Worm (Caenorhabditis elegans) whole organism, young adult: Measurements from ENCODE around the gene cpt-2.

Experiments used
- B0019.2 ChIP-seq: fragments of 200-800 bp; sonication (Bioruptor generic); conservative IDR thresholded peaks from 2 replicates; pipeline ENCODE4 v1.3.6; 2022; ENCODE audit warnings: missing genetic modification reagents, missing genetic modification characterization, missing compliant biosample characterization
- F10E7.11 ChIP-seq: sonication (generic microtip); optimal IDR thresholded peaks from 2 replicates; lab custom pipeline; 2017; ENCODE audit warnings: mild to moderate bottlenecking, missing genetic modification characterization, moderate library complexity, missing compliant biosample characterization
- F22D6.2 ChIP-seq: sonication (generic microtip); optimal IDR thresholded peaks from 2 replicates; lab custom pipeline; 2016; ENCODE audit warnings: mild to moderate bottlenecking, missing genetic modification characterization, missing compliant biosample characterization
- F23B12.7 ChIP-seq: sonication (generic microtip); optimal IDR thresholded peaks from 2 replicates; lab custom pipeline; 2017; ENCODE audit warnings: missing genetic modification characterization, mild to moderate bottlenecking, missing compliant biosample characterization, antibody characterized with exemption, moderate library complexity; ENCODE audit not compliant: insufficient read depth
- F49E8.2 ChIP-seq: sonication (generic microtip); optimal IDR thresholded peaks from 3 replicates; lab custom pipeline; 2017; ENCODE audit warnings: missing genetic modification characterization, mild to moderate bottlenecking, missing compliant biosample characterization, antibody characterized with exemption, moderate library complexity; ENCODE audit not compliant: insufficient read depth
- F57C9.4 ChIP-seq: sonication (generic microtip); optimal IDR thresholded peaks from 2 replicates; lab custom pipeline; 2017; ENCODE audit warnings: mild to moderate bottlenecking, missing genetic modification characterization, missing compliant biosample characterization
- T07F8.4 ChIP-seq: sonication (generic microtip); optimal IDR thresholded peaks from 2 replicates; lab custom pipeline; 2016; ENCODE audit warnings: mild to moderate bottlenecking, missing genetic modification characterization, moderate library complexity, missing compliant biosample characterization
- T26A5.8 ChIP-seq: sonication (generic microtip); optimal IDR thresholded peaks from 2 replicates; lab custom pipeline; 2016; ENCODE audit warnings: missing genetic modification characterization, missing compliant biosample characterization
- Y79H2A.3 ChIP-seq: fragments of 200-800 bp; sonication (Bioruptor generic); conservative IDR thresholded peaks from 2 replicates; pipeline ENCODE4 v1.3.6; 2022; ENCODE audit warnings: missing genetic modification reagents, missing genetic modification characterization, missing compliant biosample characterization
- Y95B8A.8 ChIP-seq: fragments of 200-800 bp; sonication (Bioruptor generic); IDR thresholded peaks from 2 replicates; pipeline ENCODE4 v1.3.6; 2022; ENCODE audit warnings: missing genetic modification reagents, missing genetic modification characterization, missing compliant biosample characterization
- ZK185.1 ChIP-seq: sonication (generic microtip); optimal IDR thresholded peaks from 2 replicates; lab custom pipeline; 2016; ENCODE audit warnings: mild to moderate bottlenecking, missing genetic modification characterization, missing compliant biosample characterization; ENCODE audit not compliant: poor library complexity, severe bottlenecking
- akir-1 ChIP-seq: fragments of 200-800 bp; sonication (Bioruptor generic); optimal IDR thresholded peaks from 2 replicates; lab custom pipeline; 2018; ENCODE audit warnings: mild to moderate bottlenecking, missing genetic modification characterization, moderate library complexity, missing compliant biosample characterization
- ama-1 ChIP-seq, 3 experiments: fragments of 150-350 bp in 1 of 3; sonication (generic microtip) in 2 of 3; optimal IDR thresholded peaks; 2 replicates each; lab custom pipeline; 2014 to 2018; ENCODE audit warnings: missing biosample characterization in 2 of 3, missing genetic modification characterization in 2 of 3, missing genetic modification reagents in 2 of 3
- aptf-2 ChIP-seq: fragments of 200-800 bp; sonication (Bioruptor generic); conservative IDR thresholded peaks from 2 replicates; pipeline ENCODE4 v1.3.6; 2022; ENCODE audit warnings: missing genetic modification reagents, missing genetic modification characterization, missing compliant biosample characterization
- atf-7 ChIP-seq: sonication (generic microtip); optimal IDR thresholded peaks from 2 replicates; lab custom pipeline; 2017; ENCODE audit warnings: mild to moderate bottlenecking, missing genetic modification characterization, missing compliant biosample characterization
- attf-5 ChIP-seq: fragments of 200-800 bp; sonication (Bioruptor generic); optimal IDR thresholded peaks from 2 replicates; lab custom pipeline; 2018; ENCODE audit warnings: mild to moderate bottlenecking, missing genetic modification characterization, missing compliant biosample characterization
- bed-1 ChIP-seq: fragments of 200-800 bp; sonication (Bioruptor generic); IDR thresholded peaks from 2 replicates; pipeline ENCODE4 v1.3.6; 2022; ENCODE audit warnings: missing genetic modification reagents, missing genetic modification characterization, missing compliant biosample characterization
- ccch-3 ChIP-seq: fragments of 200-800 bp; sonication (Bioruptor generic); optimal IDR thresholded peaks from 2 replicates; lab custom pipeline; 2018; ENCODE audit warnings: mild to moderate bottlenecking, missing genetic modification characterization, missing compliant biosample characterization
- cebp-1 ChIP-seq, 2 experiments: fragments of 200-800 bp in 1 of 2; sonication (Bioruptor generic) in 1 of 2; sonication (generic microtip) in 1 of 2; IDR thresholded peaks in 1 of 2; optimal IDR thresholded peaks in 1 of 2; 2 replicates each; pipeline versions ENCODE4 v1.3.6 to Lab custom; 2017 to 2022; ENCODE audit warnings: missing compliant biosample characterization in 2 of 2, missing genetic modification characterization in 2 of 2, mild to moderate bottlenecking in 1 of 2, missing genetic modification reagents in 1 of 2, moderate library complexity in 1 of 2
- ceh-100 ChIP-seq: fragments of 200-800 bp; sonication (Bioruptor generic); IDR thresholded peaks from 2 replicates; pipeline ENCODE4 v1.3.6; 2022; ENCODE audit warnings: missing genetic modification reagents, missing genetic modification characterization, missing compliant biosample characterization
- ceh-40 ChIP-seq: fragments of 200-800 bp; sonication (Bioruptor generic); IDR thresholded peaks from 2 replicates; pipeline ENCODE4 v1.3.6; 2022; ENCODE audit warnings: missing genetic modification characterization, missing compliant biosample characterization
- die-1 ChIP-seq: sonication (generic microtip); optimal IDR thresholded peaks from 2 replicates; lab custom pipeline; 2016; ENCODE audit warnings: missing genotype, mild to moderate bottlenecking, missing genetic modification characterization, missing compliant biosample characterization
- dox-1 ChIP-seq: fragments of 200-800 bp; sonication (Bioruptor generic); IDR thresholded peaks from 2 replicates; pipeline ENCODE4 v1.3.6; 2022; ENCODE audit warnings: missing genetic modification reagents, missing genetic modification characterization, missing compliant biosample characterization
- dpff-1 ChIP-seq: sonication (generic microtip); optimal IDR thresholded peaks from 2 replicates; lab custom pipeline; 2017; ENCODE audit warnings: mild to moderate bottlenecking, missing genetic modification characterization, missing compliant biosample characterization
- efl-1 ChIP-seq: fragments of 150-350 bp; optimal IDR thresholded peaks from 2 replicates; lab custom pipeline; 2014; ENCODE audit warnings: missing biosample characterization, missing genetic modification reagents, missing genetic modification characterization
- ets-4 ChIP-seq: fragments of 200-800 bp; sonication (Bioruptor generic); optimal IDR thresholded peaks from 2 replicates; lab custom pipeline; 2018; ENCODE audit warnings: mild to moderate bottlenecking, missing genetic modification characterization, missing compliant biosample characterization
- hmg-20 ChIP-seq: fragments of 200-800 bp; sonication (Bioruptor generic); IDR thresholded peaks from 2 replicates; pipeline ENCODE4 v1.3.6; 2022; ENCODE audit warnings: missing genetic modification reagents, missing genetic modification characterization, missing compliant biosample characterization
- hrde-1 ChIP-seq: sonication (generic microtip); optimal IDR thresholded peaks from 2 replicates; lab custom pipeline; 2016; ENCODE audit warnings: missing genetic modification characterization, mild to moderate bottlenecking, missing compliant biosample characterization, moderate library complexity, missing genotype, missing genetic modification reagents, borderline replicate concordance
- hsf-1 ChIP-seq: fragments of 200-800 bp; sonication (Bioruptor generic); IDR thresholded peaks from 2 replicates; pipeline ENCODE4 v1.3.6; 2022; ENCODE audit warnings: missing genetic modification reagents, missing genetic modification characterization, missing compliant biosample characterization
- lin-26 ChIP-seq: fragments of 200-800 bp; sonication (Bioruptor generic); IDR thresholded peaks from 2 replicates; pipeline ENCODE4 v1.3.6; 2022; ENCODE audit warnings: missing genetic modification reagents, missing genetic modification characterization, missing compliant biosample characterization
- lin-35 ChIP-seq, 3 experiments: fragments of 150-350 bp in 2 of 3; sonication (generic microtip) in 1 of 3; optimal IDR thresholded peaks; 2 replicates each; lab custom pipeline; 2014 to 2018; ENCODE audit warnings: missing biosample characterization in 3 of 3, missing genetic modification characterization in 3 of 3, missing genetic modification reagents in 3 of 3
- lin-40 ChIP-seq: sonication (generic microtip); optimal IDR thresholded peaks from 2 replicates; lab custom pipeline; 2016; ENCODE audit warnings: missing genetic modification characterization, mild to moderate bottlenecking, missing compliant biosample characterization, missing genotype, missing genetic modification reagents
- lsy-27 ChIP-seq: sonication (generic microtip); optimal IDR thresholded peaks from 2 replicates; lab custom pipeline; 2017; ENCODE audit warnings: missing genetic modification characterization, mild to moderate bottlenecking, missing compliant biosample characterization, antibody characterized with exemption, missing genotype, borderline replicate concordance; ENCODE audit not compliant: insufficient read depth
- madf-10 ChIP-seq: sonication (generic microtip); optimal IDR thresholded peaks from 2 replicates; lab custom pipeline; 2016; ENCODE audit warnings: mild to moderate bottlenecking, missing genetic modification characterization, missing compliant biosample characterization
- madf-6 ChIP-seq: fragments of 200-800 bp; sonication (Bioruptor generic); IDR thresholded peaks from 2 replicates; pipeline ENCODE4 v1.3.6; 2022; ENCODE audit warnings: missing genetic modification reagents, missing genetic modification characterization, missing compliant biosample characterization
- pbrm-1 ChIP-seq: fragments of 200-800 bp; sonication (Bioruptor generic); IDR thresholded peaks from 2 replicates; pipeline ENCODE4 v1.3.6; 2022; ENCODE audit warnings: missing genetic modification reagents, missing genetic modification characterization, missing compliant biosample characterization
- rec-8 ChIP-seq, 2 experiments: sonication (generic microtip); optimal IDR thresholded peaks; 2 replicates each; lab custom pipeline; 2016; ENCODE audit warnings: mild to moderate bottlenecking in 2 of 2, missing genetic modification characterization in 2 of 2, missing genetic modification reagents in 2 of 2, missing genotype in 2 of 2, missing biosample characterization in 1 of 2, missing compliant biosample characterization in 1 of 2, moderate library complexity in 1 of 2
- repo-1 ChIP-seq: sonication (generic microtip); optimal IDR thresholded peaks from 2 replicates; lab custom pipeline; 2017; ENCODE audit warnings: mild to moderate bottlenecking, missing genetic modification characterization, missing compliant biosample characterization
- snpc-1.1 ChIP-seq: sonication (generic microtip); optimal IDR thresholded peaks from 2 replicates; lab custom pipeline; 2017; ENCODE audit warnings: missing genetic modification characterization, mild to moderate bottlenecking, missing compliant biosample characterization, antibody characterized with exemption, moderate library complexity, missing genotype, missing genetic modification reagents; ENCODE audit not compliant: insufficient read depth
- snpc-4 ChIP-seq, 5 experiments: fragments of 150-350 bp in 1 of 5; sonication (generic microtip) in 4 of 5; optimal IDR thresholded peaks; 2 replicates each; lab custom pipeline; 2014 to 2018; ENCODE audit warnings: missing genetic modification characterization in 5 of 5, missing biosample characterization in 3 of 5, antibody characterized with exemption in 2 of 5, mild to moderate bottlenecking in 2 of 5, missing compliant biosample characterization in 2 of 5, missing genotype in 2 of 5, moderate library complexity in 2 of 5, missing genetic modification reagents in 1 of 5
- unc-130 ChIP-seq: sonication (generic microtip); optimal IDR thresholded peaks from 2 replicates; lab custom pipeline; 2016; ENCODE audit warnings: missing genetic modification reagents, missing genetic modification characterization, missing compliant biosample characterization
- xnd-1 ChIP-seq: sonication (generic microtip); optimal IDR thresholded peaks from 2 replicates; lab custom pipeline; 2016; ENCODE audit warnings: missing genotype, missing genetic modification reagents, missing genetic modification characterization, missing compliant biosample characterization
- ztf-3 ChIP-seq: fragments of 200-800 bp; sonication (Bioruptor generic); optimal IDR thresholded peaks from 2 replicates; lab custom pipeline; 2018; ENCODE audit warnings: mild to moderate bottlenecking, missing genetic modification characterization, missing compliant biosample characterization
- ztf-6 ChIP-seq: fragments of 200-800 bp; sonication (Bioruptor generic); IDR thresholded peaks from 2 replicates; pipeline ENCODE4 v1.3.6; 2022; ENCODE audit warnings: missing genetic modification reagents, missing genetic modification characterization, missing compliant biosample characterization

cpt-2 gene

ce11 chrIV:11146962-11147470, 32.4 kb upstream of the cpt-2 start, which contains the start of gene pigq-1:
TSS of gene pigq-1 (minus strand) at chrIV:11147247.
- TF ChIP-seq F49E8.2 (tag; lab: Kevin White, UChicago): peak; percentile 86
- peak; percentile 80 for TF ChIP-seq F57C9.4
- peak; percentile 21 for TF ChIP-seq T26A5.8
- TF ChIP-seq attf-5 (GFP tag; lab: Kevin White, UChicago): peak; percentile 47
- TF ChIP-seq pbrm-1 (GFP tag; lab: Robert Waterston, UW): no peak
- no peak for TF ChIP-seq ceh-40 (GFP tag; lab: Robert Waterston, UW)
- no peak for TF ChIP-seq akir-1 (GFP tag; lab: Kevin White, UChicago)
- TF ChIP-seq ama-1 (optimal IDR thresholded peaks at IDR 0.05; lab: Kevin White, UChicago): peak; percentile 90
- TF ChIP-seq ama-1 (GFP tag; optimal IDR thresholded peaks at IDR 0.05; lab: Kevin White, UChicago): no peak
- peak; percentile 63 for TF ChIP-seq lin-26 (GFP tag; lab: Robert Waterston, UW)
- peak; percentile 83 for TF ChIP-seq ZK185.1
- peak; percentile 38 for TF ChIP-seq lin-40 (tag; lab: Kevin White, UChicago)
- TF ChIP-seq ets-4: no peak
- TF ChIP-seq cebp-1 (GFP tag; IDR thresholded peaks at IDR 0.05; lab: Robert Waterston, UW): no peak
- TF ChIP-seq cebp-1 (tag; optimal IDR thresholded peaks at IDR 0.05; lab: Kevin White, UChicago): peak; percentile 35
- TF ChIP-seq efl-1 (GFP tag; lab: Kevin White, UChicago): no peak
- TF ChIP-seq F10E7.11 (tag; lab: Kevin White, UChicago): peak; percentile 37
- TF ChIP-seq snpc-4 (GFP tag; optimal IDR thresholded peaks at IDR 0.05; lab: Kevin White, UChicago): no peak
- peak in 2 of 4 experiments; percentile 47 to 48 for TF ChIP-seq snpc-4 (tag; optimal IDR thresholded peaks at IDR 0.05; lab: Kevin White, UChicago)
- peak; percentile 78 for TF ChIP-seq repo-1 (tag; lab: Kevin White, UChicago)
- TF ChIP-seq F23B12.7 (tag; lab: Kevin White, UChicago): no peak
- 0 out of 2 replicates have a peak, but pooled peaks have one; percentile 25 for TF ChIP-seq ceh-100 (GFP tag; lab: Robert Waterston, UW)
- 0 out of 2 replicates have a peak, but pooled peaks have one; percentile 67 for TF ChIP-seq hsf-1 (GFP tag; lab: Robert Waterston, UW)
- no peak for TF ChIP-seq T07F8.4 (tag; lab: Kevin White, UChicago)
- TF ChIP-seq aptf-2 (GFP tag; lab: Robert Waterston, UW): no peak
- TF ChIP-seq Y79H2A.3: no peak
- TF ChIP-seq B0019.2 (GFP tag; lab: Robert Waterston, UW): no peak
- TF ChIP-seq hmg-20 (GFP tag; lab: Robert Waterston, UW): no peak
- peak; percentile 19 to 39 for TF ChIP-seq rec-8 (tag; optimal IDR thresholded peaks at IDR 0.05; lab: Kevin White, UChicago)
- no peak for TF ChIP-seq ccch-3
- peak; percentile 51 for TF ChIP-seq snpc-1.1 (tag; lab: Kevin White, UChicago)
- TF ChIP-seq Y95B8A.8 (GFP tag; lab: Robert Waterston, UW): 0 out of 2 replicates have a peak, but pooled peaks have one; percentile 36
- peak; percentile 12 for TF ChIP-seq unc-130 (GFP tag; lab: Kevin White, UChicago)
- no peak for TF ChIP-seq bed-1
- no peak for TF ChIP-seq F22D6.2
- TF ChIP-seq dpff-1: peak; percentile 95
- no peak for TF ChIP-seq lsy-27 (tag; lab: Kevin White, UChicago)
- TF ChIP-seq atf-7: peak; percentile 71
- peak; percentile 28 for TF ChIP-seq xnd-1
- TF ChIP-seq madf-10 (tag; lab: Kevin White, UChicago): peak; percentile 33
- TF ChIP-seq ztf-6 (GFP tag; lab: Robert Waterston, UW): no peak
- TF ChIP-seq dox-1: no peak
- TF ChIP-seq die-1: peak; percentile 61
- TF ChIP-seq madf-6: peak; percentile 66
- peak in 2 of 3 experiments; percentile 23 to 58 for TF ChIP-seq lin-35 (GFP tag; optimal IDR thresholded peaks at IDR 0.05; lab: Kevin White, UChicago)
- TF ChIP-seq ztf-3 (GFP tag; lab: Kevin White, UChicago): peak; percentile 43
- peak; percentile 90 for TF ChIP-seq hrde-1
